Worm (Caenorhabditis elegans) whole organism, late embryonic: Measurements from ENCODE around the gene ced-8.

Source experiments
- ceh-14 ChIP-seq: sonication (generic microtip); optimal IDR thresholded peaks from 2 replicates; lab custom pipeline; 2016; ENCODE audit warnings: missing genotype, missing genetic modification characterization, missing compliant biosample characterization
- ceh-22 ChIP-seq: sonication (generic microtip); optimal IDR thresholded peaks from 2 replicates; lab custom pipeline; 2017; ENCODE audit warnings: missing biosample characterization, missing genetic modification characterization
- che-1 ChIP-seq: sonication (generic microtip); optimal IDR thresholded peaks from 2 replicates; lab custom pipeline; 2016; ENCODE audit warnings: mild to moderate bottlenecking, missing genetic modification characterization, missing compliant biosample characterization
- fkh-10 ChIP-seq: fragments of 150-350 bp; optimal IDR thresholded peaks from 2 replicates; lab custom pipeline; 2014; ENCODE audit warnings: missing biosample characterization, missing genetic modification reagents, missing genetic modification characterization
- fkh-6 ChIP-seq: sonication (generic microtip); optimal IDR thresholded peaks from 2 replicates; lab custom pipeline; 2016; ENCODE audit warnings: missing genetic modification characterization, missing compliant biosample characterization
- hlh-13 ChIP-seq: fragments of 200-800 bp; sonication (Bioruptor generic); optimal IDR thresholded peaks from 2 replicates; lab custom pipeline; 2018; ENCODE audit warnings: mild to moderate bottlenecking, missing genetic modification characterization, missing compliant biosample characterization
- hlh-30 ChIP-seq: sonication (generic microtip); optimal IDR thresholded peaks from 2 replicates; lab custom pipeline; 2017; ENCODE audit warnings: antibody characterized with exemption, missing genetic modification characterization, missing compliant biosample characterization; ENCODE audit not compliant: insufficient read depth
- odd-2 ChIP-seq: sonication (generic microtip); optimal IDR thresholded peaks from 2 replicates; lab custom pipeline; 2017; ENCODE audit warnings: antibody characterized with exemption, mild to moderate bottlenecking, missing genetic modification characterization, missing compliant biosample characterization
- pax-1 ChIP-seq: fragments of 150-350 bp; optimal IDR thresholded peaks from 2 replicates; lab custom pipeline; 2014; ENCODE audit warnings: missing biosample characterization, missing genetic modification characterization
- pha-4 ChIP-seq: fragments of 150-350 bp; optimal IDR thresholded peaks from 2 replicates; lab custom pipeline; 2018; ENCODE audit warnings: missing biosample characterization, missing genetic modification reagents, missing genetic modification characterization
- tbx-2 ChIP-seq: sonication (generic microtip); optimal IDR thresholded peaks from 2 replicates; lab custom pipeline; 2016; ENCODE audit warnings: missing genetic modification characterization, missing compliant biosample characterization
- ttx-3 ChIP-seq: sonication (generic microtip); optimal IDR thresholded peaks from 2 replicates; lab custom pipeline; 2016; ENCODE audit warnings: missing genetic modification reagents, missing genetic modification characterization, missing compliant biosample characterization
- unc-86 ChIP-seq: sonication (generic microtip); optimal IDR thresholded peaks from 2 replicates; lab custom pipeline; 2016; ENCODE audit warnings: missing genetic modification characterization, missing compliant biosample characterization

The ced-8 gene

DNA sequence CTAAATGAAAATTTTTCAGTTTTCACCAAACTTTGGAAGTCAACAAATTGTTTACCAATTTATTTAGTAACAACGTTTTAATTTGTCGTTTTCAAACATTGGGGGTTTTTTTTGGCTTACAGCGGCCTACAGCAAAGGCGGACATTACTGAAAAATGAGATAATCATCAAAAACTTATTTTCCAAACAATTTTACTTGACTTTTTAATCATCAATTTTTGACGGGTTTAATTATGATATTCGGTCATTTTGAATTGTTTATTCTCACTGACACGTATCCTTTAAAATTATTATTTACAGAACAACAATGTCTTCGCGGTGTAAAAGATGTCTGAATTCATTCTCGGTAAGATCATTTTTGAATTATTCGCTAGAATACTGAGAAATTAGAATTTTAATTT, 49.2 kb downstream of the ced-8 start, which contains the start of gene F40B5.2:
Gene F40B5.2 (plus strand): TSS at position 301 of the 400 bp plus-strand sequence.
- TF ChIP-seq hlh-30: no peak
- TF ChIP-seq pha-4 (tag; lab: Kevin White, UChicago): no peak
- no peak for TF ChIP-seq ceh-22 (tag; lab: Kevin White, UChicago)
- TF ChIP-seq pax-1 (tag; lab: Kevin White, UChicago): no peak
- no peak for TF ChIP-seq ttx-3 (tag; lab: Kevin White, UChicago)
- TF ChIP-seq tbx-2 (tag; lab: Kevin White, UChicago): no peak
- no peak for TF ChIP-seq fkh-10 (GFP tag; lab: Kevin White, UChicago)
- TF ChIP-seq che-1 (tag; lab: Kevin White, UChicago): no peak
- no peak for TF ChIP-seq hlh-13 (GFP tag; lab: Kevin White, UChicago)
- TF ChIP-seq ceh-14 (tag; lab: Kevin White, UChicago): no peak
- no peak for TF ChIP-seq unc-86 (tag; lab: Kevin White, UChicago)
- TF ChIP-seq odd-2 (tag; lab: Kevin White, UChicago): no peak
- no peak for TF ChIP-seq fkh-6 (tag; lab: Kevin White, UChicago)
